Fruit fly (Drosophila melanogaster): ENCODE data around the gene fz2.

DNA sequence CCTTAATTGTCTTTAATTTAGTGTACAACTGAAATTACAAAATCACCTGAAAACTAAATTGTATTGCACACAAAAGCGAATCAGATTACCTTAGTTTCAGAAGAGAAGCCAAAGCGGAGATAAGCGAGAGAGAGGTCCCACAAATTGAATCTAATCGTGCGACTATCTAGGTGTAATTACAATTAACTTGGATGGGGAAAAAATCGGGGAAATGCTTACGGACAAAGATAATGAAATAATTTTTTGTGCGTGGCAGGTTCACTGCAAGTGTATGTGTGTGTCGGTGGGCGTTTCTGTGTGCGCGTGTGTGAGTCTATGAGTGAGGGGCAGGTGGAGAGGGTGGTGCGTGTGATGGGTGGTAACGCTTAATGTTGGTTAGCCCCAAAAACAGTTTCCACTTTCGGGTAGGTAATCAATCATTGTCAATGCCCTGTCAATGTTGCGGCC lies 6.8 kb downstream of the fz2 start:
- TF ChIP-seq Dll (optimal IDR thresholded peaks at IDR 0.05) (no peak), CG8478 (optimal IDR thresholded peaks at IDR 0.05) (no peak)
